Fruit fly (Drosophila melanogaster): ENCODE results near the gene CG14739.

Gene CG14739

DNA sequence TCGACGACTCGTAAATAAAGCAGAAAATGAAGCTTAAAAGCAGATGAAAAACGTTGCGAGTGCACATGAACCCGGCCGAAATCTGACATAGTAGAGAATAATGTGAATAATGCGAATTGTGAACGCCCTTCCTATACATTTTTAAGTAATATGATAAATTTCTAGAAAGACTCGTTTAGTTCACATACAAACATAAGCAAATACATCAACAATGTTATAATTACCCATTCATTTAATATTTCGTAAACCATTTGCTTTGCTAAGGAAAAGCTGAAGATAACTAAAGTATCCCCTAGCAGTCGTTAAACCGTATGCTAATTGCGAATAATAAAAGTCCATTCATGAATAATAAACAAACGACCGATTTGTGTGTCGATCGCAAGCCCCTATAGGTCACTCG, 34.5 kb upstream of the CG14739 start (continued):
- peak; percentile 41; the same call in 1 of the 2 replicates for TF ChIP-seq slbo (GFP tag; IDR thresholded peaks at IDR 0.05)
- TF ChIP-seq CG4424 (GFP tag; optimal IDR thresholded peaks at IDR 0.05), result peak; percentile 12
- peak; percentile 6 for TF ChIP-seq CG13424 (tag; optimal IDR thresholded peaks at IDR 0.05)
- TF ChIP-seq cas (GFP tag; IDR thresholded peaks at IDR 0.05), result no peak
- TF ChIP-seq CoRest (tag; optimal IDR thresholded peaks at IDR 0.05), result peak; percentile 35
- TF ChIP-seq CG11695 (GFP tag; IDR thresholded peaks at IDR 0.05), result 0 out of 3 replicates have a peak, but pooled peaks have one; percentile 28
- peak; percentile 1 for TF ChIP-seq bcd (GFP tag; optimal IDR thresholded peaks at IDR 0.05)
- 0 out of 3 replicates have a peak, but pooled peaks have one; percentile 23 for TF ChIP-seq CG11560 (tag; IDR thresholded peaks at IDR 0.05)
- TF ChIP-seq Atf6 (GFP tag; IDR thresholded peaks at IDR 0.05), result no peak
- TF ChIP-seq gcm (GFP tag; optimal IDR thresholded peaks at IDR 0.05), result no peak
- TF ChIP-seq CG17359 (tag; optimal IDR thresholded peaks at IDR 0.05), result peak; percentile 14
- TF ChIP-seq Dad (GFP tag; optimal IDR thresholded peaks at IDR 0.05), result no peak
- TF ChIP-seq grn (GFP tag; optimal IDR thresholded peaks at IDR 0.05), result no peak
- peak; percentile 15 for TF ChIP-seq CG10147 (GFP tag; optimal IDR thresholded peaks at IDR 0.05)
- TF ChIP-seq CG43689 (GFP tag; IDR thresholded peaks at IDR 0.05), result no peak
- TF ChIP-seq CG17186 (GFP tag; optimal IDR thresholded peaks at IDR 0.05), result no peak
- no peak for TF ChIP-seq Hr39 (optimal IDR thresholded peaks at IDR 0.05)
- peak; percentile 12 for TF ChIP-seq CG10274 (GFP tag; optimal IDR thresholded peaks at IDR 0.05)
- TF ChIP-seq Med (GFP tag), result peak; percentile 84
- no peak for TF ChIP-seq disco-r (GFP tag; optimal IDR thresholded peaks at IDR 0.05)
- peak; percentile 32 for TF ChIP-seq ems (GFP tag; optimal IDR thresholded peaks at IDR 0.05)
- TF ChIP-seq CG14860 (GFP tag; IDR thresholded peaks at IDR 0.05; ENCODE audit: partially characterized antibody), result no peak
- no peak for TF ChIP-seq ato (GFP tag; IDR thresholded peaks at IDR 0.05; ENCODE audit: partially characterized antibody)
- no peak for TF ChIP-seq CG17612 (GFP tag; IDR thresholded peaks at IDR 0.05)
- no peak for TF ChIP-seq run (tag; optimal IDR thresholded peaks at IDR 0.05)
- peak; percentile 3 for TF ChIP-seq bab2 (GFP tag; optimal IDR thresholded peaks at IDR 0.05)
- TF ChIP-seq CG2678 (tag; optimal IDR thresholded peaks at IDR 0.05), result peak; percentile 56
- TF ChIP-seq Fer3 (tag; optimal IDR thresholded peaks at IDR 0.05), result peak; percentile 23
- no peak for TF ChIP-seq CG7556 (GFP tag; optimal IDR thresholded peaks at IDR 0.05)
- peak; percentile 28; the same call in 1 of the 2 replicates for TF ChIP-seq CG10366 (GFP tag; IDR thresholded peaks at IDR 0.05)
- TF ChIP-seq Abd-B (GFP tag; optimal IDR thresholded peaks at IDR 0.05), result peak; percentile 30
- TF ChIP-seq MESR4 (GFP tag; optimal IDR thresholded peaks at IDR 0.05), result no peak
- TF ChIP-seq fd3F (GFP tag; optimal IDR thresholded peaks at IDR 0.05), result peak; percentile 43
- no peak for TF ChIP-seq gsb (GFP tag; IDR thresholded peaks at IDR 0.05)
- TF ChIP-seq zfh2 (GFP tag; optimal IDR thresholded peaks at IDR 0.05), result peak; percentile 39
- TF ChIP-seq CG4328 (GFP tag; optimal IDR thresholded peaks at IDR 0.05), result no peak
- TF ChIP-seq Hsf (GFP tag; optimal IDR thresholded peaks at IDR 0.05), result peak; percentile 3
- no peak for TF ChIP-seq Ssrp (tag; optimal IDR thresholded peaks at IDR 0.05)
- TF ChIP-seq vvl (GFP tag; IDR thresholded peaks at IDR 0.05), result peak; percentile 56; the same call in 1 of the 2 replicates
- peak; percentile 19 for TF ChIP-seq CG30403 (GFP tag; optimal IDR thresholded peaks at IDR 0.05)
- no peak for TF ChIP-seq CG12942 (GFP tag; optimal IDR thresholded peaks at IDR 0.05)
- no peak for TF ChIP-seq sug (tag; optimal IDR thresholded peaks at IDR 0.05)
- no peak for TF ChIP-seq Spps (tag; optimal IDR thresholded peaks at IDR 0.05)
- TF ChIP-seq lilli (GFP tag; optimal IDR thresholded peaks at IDR 0.05), result peak; percentile 33
